Fruit fly (Drosophila melanogaster): ENCODE data around the gene CG8028.

CG8028 gene

DNA sequence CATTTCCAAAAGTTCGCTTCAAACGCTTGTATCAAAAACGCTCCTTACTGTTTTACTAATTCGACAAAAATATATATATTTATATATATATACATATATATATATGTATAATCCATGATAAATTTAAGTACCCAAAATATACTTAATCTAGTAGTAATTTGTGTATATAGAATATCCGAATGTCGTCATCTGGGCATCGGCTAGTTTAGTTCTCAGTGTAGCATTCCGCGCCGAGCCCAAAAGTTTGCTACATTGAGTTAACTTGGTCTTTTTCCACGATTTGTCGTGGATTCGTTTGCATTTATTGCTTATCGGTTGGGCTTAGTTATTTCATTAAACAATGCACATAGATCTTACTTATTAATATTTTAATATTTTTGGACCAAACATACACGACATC lies 1.1 kb upstream of the CG8028 start (continued):
- TF ChIP-seq CG8765 (GFP tag; IDR thresholded peaks at IDR 0.05) (no peak), eve (GFP tag; optimal IDR thresholded peaks at IDR 0.05) (no peak), CG2202 (tag; optimal IDR thresholded peaks at IDR 0.05) (no peak), CG10462 (GFP tag; optimal IDR thresholded peaks at IDR 0.05) (no peak), zfh1 (GFP tag; IDR thresholded peaks at IDR 0.05) (peak; percentile 50; the same call in 1 of the 3 replicates), CG7839 (tag; optimal IDR thresholded peaks at IDR 0.05) (peak; percentile 27), HHEX (GFP tag; optimal IDR thresholded peaks at IDR 0.05) (peak; percentile 45), CG4424 (GFP tag; optimal IDR thresholded peaks at IDR 0.05) (peak; percentile 1), Spps (tag; optimal IDR thresholded peaks at IDR 0.05) (no peak), CG18619 (GFP tag; optimal IDR thresholded peaks at IDR 0.05) (no peak), CG6254 (GFP tag; optimal IDR thresholded peaks at IDR 0.05) (peak; percentile 9), NFAT (GFP tag; IDR thresholded peaks at IDR 0.05) (peak; percentile 24; the same call in 1 of the 2 replicates), CG10654 (GFP tag; optimal IDR thresholded peaks at IDR 0.05) (peak; percentile 6), CG1603 (tag; optimal IDR thresholded peaks at IDR 0.05) (peak; percentile 30), jigr1 (GFP tag; IDR thresholded peaks at IDR 0.05) (no peak), sd (tag; optimal IDR thresholded peaks at IDR 0.05) (peak; percentile 47), unpg (GFP tag; optimal IDR thresholded peaks at IDR 0.05) (peak; percentile 53), zen (tag; optimal IDR thresholded peaks at IDR 0.05) (no peak), Med (GFP tag) (peak; percentile 75), CG12299 (tag; optimal IDR thresholded peaks at IDR 0.05) (no peak), odd (GFP tag; optimal IDR thresholded peaks at IDR 0.05) (no peak), az2 (GFP tag; optimal IDR thresholded peaks at IDR 0.05) (peak; percentile 18), CG9932 (GFP tag; IDR thresholded peaks at IDR 0.05) (peak; percentile 34; the same call in 1 of the 2 replicates), Aef1 (GFP tag; IDR thresholded peaks at IDR 0.05) (peak; percentile 17; the same call in 1 of the 3 replicates), CG11695 (GFP tag; IDR thresholded peaks at IDR 0.05) (peak; percentile 27; the same call in 1 of the 3 replicates), Lpt (GFP tag; optimal IDR thresholded peaks at IDR 0.05) (no peak), ase (GFP tag; IDR thresholded peaks at IDR 0.05) (peak; percentile 13; the same call in 1 of the 3 replicates), CG15011 (GFP tag; optimal IDR thresholded peaks at IDR 0.05) (no peak), CG17829 (tag; optimal IDR thresholded peaks at IDR 0.05) (peak; percentile 16), CG30403 (GFP tag; optimal IDR thresholded peaks at IDR 0.05) (peak; percentile 8), fd96Cb (tag; optimal IDR thresholded peaks at IDR 0.05) (peak; percentile 8), pb (GFP tag; optimal IDR thresholded peaks at IDR 0.05) (no peak), trh (GFP tag; optimal IDR thresholded peaks at IDR 0.05) (no peak), lola (GFP tag; optimal IDR thresholded peaks at IDR 0.05) (no peak), CG11696 (GFP tag; IDR thresholded peaks at IDR 0.05) (no peak), nau (GFP tag; optimal IDR thresholded peaks at IDR 0.05) (no peak), CG12744 (GFP tag; optimal IDR thresholded peaks at IDR 0.05) (no peak), gem (tag; optimal IDR thresholded peaks at IDR 0.05) (peak; percentile 63), Fer1 (GFP tag; optimal IDR thresholded peaks at IDR 0.05) (peak; percentile 3), CG10209 (GFP tag; optimal IDR thresholded peaks at IDR 0.05) (peak; percentile 6), CG8924 (tag; optimal IDR thresholded peaks at IDR 0.05) (peak; percentile 12), MESR4 (GFP tag; optimal IDR thresholded peaks at IDR 0.05) (no peak), HLH54F (GFP tag; optimal IDR thresholded peaks at IDR 0.05) (no peak), bcd (GFP tag; optimal IDR thresholded peaks at IDR 0.05) (peak; percentile 40), CG1529 (GFP tag; optimal IDR thresholded peaks at IDR 0.05) (no peak), caup (GFP tag; optimal IDR thresholded peaks at IDR 0.05; ENCODE audit: severe bottlenecking) (peak; percentile 22), wdn (GFP tag; IDR thresholded peaks at IDR 0.05) (0 out of 2 replicates have a peak, but pooled peaks have one; percentile 31), D19A (tag; optimal IDR thresholded peaks at IDR 0.05) (peak; percentile 30), Blimp-1 (GFP tag; optimal IDR thresholded peaks at IDR 0.05) (no peak), dpn (GFP tag; optimal IDR thresholded peaks at IDR 0.05) (peak in 1 of 2 experiments; percentile 28)
